Worm (Caenorhabditis elegans) whole organism, L4/young adult: ENCODE results near the gene lgg-3.

ENCODE experiments used
- dao-5 ChIP-seq: sonication (generic microtip); optimal IDR thresholded peaks from 2 replicates; lab custom pipeline; 2016; ENCODE audit warnings: missing genotype, missing genetic modification characterization, moderate library complexity, missing compliant biosample characterization
- him-1 ChIP-seq: sonication (generic microtip); optimal IDR thresholded peaks from 2 replicates; lab custom pipeline; 2016; ENCODE audit warnings: missing genotype, missing genetic modification reagents, missing genetic modification characterization, missing compliant biosample characterization

ce11 chrIII:5732925-5733324 lies 35.1 kb upstream of the lgg-3 start, which contains the start of gene B0244.17:
- TF ChIP-seq dao-5 (no peak), him-1 (tag; lab: Kevin White, UChicago) (no peak)
